Worm (Caenorhabditis elegans) whole organism, mixed stage, embryonic: ENCODE data around the gene F13B12.1.

Experiments used
- M03D4.4 ChIP-seq: sonication (generic microtip); optimal IDR thresholded peaks from 2 replicates; lab custom pipeline; 2017; ENCODE audit warnings: mild to moderate bottlenecking, missing genetic modification characterization, missing compliant biosample characterization
- bed-3 ChIP-seq: fragments of 200-800 bp; sonication (Bioruptor generic); optimal IDR thresholded peaks from 3 replicates; lab custom pipeline; 2018; ENCODE audit warnings: mild to moderate bottlenecking, missing genetic modification characterization, moderate library complexity, missing compliant biosample characterization
- blmp-1 ChIP-seq: fragments of 150-350 bp; optimal IDR thresholded peaks from 2 replicates; lab custom pipeline; 2014; ENCODE audit warnings: missing biosample characterization, missing genetic modification characterization
- ceh-39 ChIP-seq: fragments of 150-350 bp; optimal IDR thresholded peaks from 2 replicates; lab custom pipeline; 2014; ENCODE audit warnings: missing biosample characterization, missing genetic modification characterization
- ceh-43 ChIP-seq: fragments of 200-800 bp; sonication (Bioruptor generic); optimal IDR thresholded peaks from 2 replicates; lab custom pipeline; 2018; ENCODE audit warnings: mild to moderate bottlenecking, missing genetic modification characterization, moderate library complexity, missing compliant biosample characterization
- ceh-83 ChIP-seq: fragments of 200-800 bp; sonication (Bioruptor generic); optimal IDR thresholded peaks from 2 replicates; lab custom pipeline; 2018; ENCODE audit warnings: mild to moderate bottlenecking, missing genetic modification characterization, missing compliant biosample characterization
- ces-1 ChIP-seq: fragments of 150-350 bp; optimal IDR thresholded peaks from 2 replicates; lab custom pipeline; 2014; ENCODE audit warnings: missing biosample characterization, missing genetic modification reagents, missing genetic modification characterization
- cnd-1 ChIP-seq: fragments of 200-800 bp; sonication (Bioruptor generic); optimal IDR thresholded peaks from 2 replicates; lab custom pipeline; 2018; ENCODE audit warnings: mild to moderate bottlenecking, missing genetic modification characterization, missing compliant biosample characterization
- drap-1 ChIP-seq: fragments of 200-800 bp; sonication (Bioruptor generic); optimal IDR thresholded peaks from 3 replicates; lab custom pipeline; 2018; ENCODE audit warnings: mild to moderate bottlenecking, missing genetic modification characterization, missing compliant biosample characterization
- elt-3 ChIP-seq: fragments of 150-350 bp; optimal IDR thresholded peaks from 2 replicates; lab custom pipeline; 2014; ENCODE audit warnings: missing biosample characterization, missing genetic modification characterization
- ham-2 ChIP-seq: fragments of 200-800 bp; sonication (Bioruptor generic); optimal IDR thresholded peaks from 2 replicates; lab custom pipeline; 2018; ENCODE audit warnings: mild to moderate bottlenecking, missing genetic modification characterization, missing compliant biosample characterization
- hlh-1 ChIP-seq: fragments of 150-350 bp; optimal IDR thresholded peaks from 2 replicates; lab custom pipeline; 2014; ENCODE audit warnings: missing biosample characterization, missing genetic modification reagents, missing genetic modification characterization
- lin-13 ChIP-seq: fragments of 150-350 bp; optimal IDR thresholded peaks from 2 replicates; lab custom pipeline; 2014; ENCODE audit warnings: missing biosample characterization, missing genetic modification characterization
- lin-32 ChIP-seq: fragments of 200-800 bp; sonication (Bioruptor generic); optimal IDR thresholded peaks from 2 replicates; lab custom pipeline; 2018; ENCODE audit warnings: mild to moderate bottlenecking, missing genetic modification characterization, missing compliant biosample characterization
- lsy-2 ChIP-seq: fragments of 150-350 bp; optimal IDR thresholded peaks from 2 replicates; lab custom pipeline; 2014; ENCODE audit warnings: missing biosample characterization, missing genetic modification characterization
- mep-1 ChIP-seq: fragments of 150-350 bp; optimal IDR thresholded peaks from 2 replicates; lab custom pipeline; 2017; ENCODE audit warnings: missing biosample characterization, missing genetic modification reagents, missing genetic modification characterization, inconsistent platforms
- mls-2 ChIP-seq: sonication (generic microtip); optimal IDR thresholded peaks from 2 replicates; lab custom pipeline; 2016; ENCODE audit warnings: mild to moderate bottlenecking, missing genetic modification characterization, moderate library complexity, missing compliant biosample characterization
- nhr-12 ChIP-seq: fragments of 150-350 bp; optimal IDR thresholded peaks from 2 replicates; lab custom pipeline; 2014; ENCODE audit warnings: missing biosample characterization, missing genetic modification characterization
- nhr-2 ChIP-seq: fragments of 150-350 bp; optimal IDR thresholded peaks from 2 replicates; lab custom pipeline; 2014; ENCODE audit warnings: missing biosample characterization, missing genetic modification characterization
- nhr-237 ChIP-seq: fragments of 150-350 bp; optimal IDR thresholded peaks from 2 replicates; lab custom pipeline; 2014; ENCODE audit warnings: missing biosample characterization, missing genetic modification characterization
- nhr-28 ChIP-seq: fragments of 150-350 bp; optimal IDR thresholded peaks from 2 replicates; lab custom pipeline; 2014; ENCODE audit warnings: missing biosample characterization, missing genetic modification characterization
- nhr-76 ChIP-seq: sonication (generic microtip); optimal IDR thresholded peaks from 2 replicates; lab custom pipeline; 2017; ENCODE audit warnings: missing biosample characterization, missing genetic modification characterization
- pha-4 ChIP-seq: fragments of 150-350 bp; optimal IDR thresholded peaks from 2 replicates; lab custom pipeline; 2018; ENCODE audit warnings: missing biosample characterization, missing genetic modification reagents, missing genetic modification characterization
- sem-2 ChIP-seq: fragments of 200-800 bp; sonication (Bioruptor generic); optimal IDR thresholded peaks from 2 replicates; lab custom pipeline; 2018; ENCODE audit warnings: mild to moderate bottlenecking, missing genetic modification characterization, missing compliant biosample characterization
- snpc-4 ChIP-seq: fragments of 150-350 bp; optimal IDR thresholded peaks from 2 replicates; lab custom pipeline; 2014; ENCODE audit warnings: missing biosample characterization, missing genetic modification characterization
- sptf-1 ChIP-seq: sonication (generic microtip); optimal IDR thresholded peaks from 2 replicates; lab custom pipeline; 2017; ENCODE audit warnings: mild to moderate bottlenecking, missing genetic modification characterization, moderate library complexity, missing compliant biosample characterization
- tbx-8 ChIP-seq: fragments of 200-800 bp; sonication (Bioruptor generic); optimal IDR thresholded peaks from 2 replicates; lab custom pipeline; 2018; ENCODE audit warnings: mild to moderate bottlenecking, missing genetic modification characterization, moderate library complexity, missing compliant biosample characterization
- unc-120 ChIP-seq: sonication (generic microtip); optimal IDR thresholded peaks from 2 replicates; lab custom pipeline; 2017; ENCODE audit warnings: missing genetic modification characterization, missing compliant biosample characterization; ENCODE audit not compliant: poor library complexity, severe bottlenecking
- unc-39 ChIP-seq: fragments of 150-350 bp; optimal IDR thresholded peaks from 2 replicates; lab custom pipeline; 2014; ENCODE audit warnings: missing biosample characterization, missing genetic modification characterization
- unc-62 ChIP-seq: fragments of 150-350 bp; optimal IDR thresholded peaks from 2 replicates; lab custom pipeline; 2014; ENCODE audit warnings: missing biosample characterization, missing genetic modification reagents, missing genetic modification characterization
- zip-8 ChIP-seq: fragments of 150-350 bp; optimal IDR thresholded peaks from 2 replicates; lab custom pipeline; 2014; ENCODE audit warnings: missing biosample characterization, missing genetic modification characterization
- ztf-11 ChIP-seq: fragments of 150-350 bp; optimal IDR thresholded peaks from 2 replicates; lab custom pipeline; 2014; ENCODE audit warnings: missing biosample characterization, missing genetic modification characterization

F13B12.1 gene

ce11 chrIV:10403193-10404058, 21.0 kb downstream of the F13B12.1 start, which contains the start of gene gpa-7:
TSS of gene gpa-7 (plus strand) at chrIV:10404008.
- TF ChIP-seq tbx-8 = no peak
- TF ChIP-seq nhr-28 = no peak
- peak; percentile 67 for TF ChIP-seq mls-2
- peak; percentile 53 for TF ChIP-seq ham-2 (GFP tag; lab: Kevin White, UChicago)
- peak; percentile 71 for TF ChIP-seq blmp-1 (tag; lab: Kevin White, UChicago)
- peak; percentile 92 for TF ChIP-seq unc-120 (tag; lab: Kevin White, UChicago)
- peak; percentile 52 for TF ChIP-seq unc-62 (GFP tag; lab: Kevin White, UChicago)
- TF ChIP-seq elt-3 = no peak
- TF ChIP-seq ztf-11 (tag; lab: Kevin White, UChicago) = no peak
- peak; percentile 83 for TF ChIP-seq ces-1 (GFP tag; lab: Kevin White, UChicago)
- TF ChIP-seq drap-1 (GFP tag; lab: Kevin White, UChicago) = peak; percentile 10
- TF ChIP-seq pha-4 = peak; percentile 14
- no peak for TF ChIP-seq ceh-43
- no peak for TF ChIP-seq bed-3 (GFP tag; lab: Kevin White, UChicago)
- peak; percentile 42 for TF ChIP-seq sptf-1 (tag; lab: Kevin White, UChicago)
- TF ChIP-seq mep-1 (tag; lab: Kevin White, UChicago) = peak; percentile 42
- no peak for TF ChIP-seq ceh-83
- TF ChIP-seq M03D4.4 (tag; lab: Kevin White, UChicago) = no peak
- peak; percentile 8 for TF ChIP-seq cnd-1
- no peak for TF ChIP-seq nhr-2 (tag; lab: Kevin White, UChicago)
- TF ChIP-seq lin-13 (tag; lab: Kevin White, UChicago) = peak; percentile 29

ce11 chrIV:10398244-10398643, 26.2 kb downstream of the F13B12.1 start:
- TF ChIP-seq ces-1 (GFP tag; lab: Kevin White, UChicago) (peak; percentile 73), cnd-1 (no peak), drap-1 (GFP tag; lab: Kevin White, UChicago) (no peak)

- TF ChIP-seq pha-4 (no peak), nhr-237 (tag; lab: Kevin White, UChicago) (no peak), zip-8 (tag; lab: Kevin White, UChicago) (no peak), sem-2 (GFP tag; lab: Kevin White, UChicago) (no peak), ces-1 (GFP tag; lab: Kevin White, UChicago) (peak; percentile 85), ceh-39 (no peak), nhr-76 (tag; lab: Kevin White, UChicago) (no peak)
Measured at ce11 chrIV:10396827-10397226, 27.6 kb downstream of the F13B12.1 start.

- no peak for TF ChIP-seq mep-1 (tag; lab: Kevin White, UChicago)
- no peak for TF ChIP-seq bed-3 (GFP tag; lab: Kevin White, UChicago)
- no peak for TF ChIP-seq nhr-12 (tag; lab: Kevin White, UChicago)
Measured at ce11 chrIV:10394858-10395257, 29.6 kb downstream of the F13B12.1 start, which contains the start of gene R10H10.4. TSS of gene R10H10.4 (minus strand) at chrIV:10394958.

- TF ChIP-seq lin-32 (GFP tag; lab: Kevin White, UChicago) = no peak
- TF ChIP-seq tbx-8 = no peak
- TF ChIP-seq blmp-1 (tag; lab: Kevin White, UChicago) = no peak
Measured at ce11 chrIV:10391827-10392226, 32.6 kb downstream of the F13B12.1 start, which contains the start of gene spe-26. TSS of gene spe-26 (minus strand) at chrIV:10391927.

- TF ChIP-seq pha-4 = no peak
- no peak for TF ChIP-seq snpc-4 (tag; lab: Kevin White, UChicago)
- no peak for TF ChIP-seq nhr-12 (tag; lab: Kevin White, UChicago)
- no peak for TF ChIP-seq mls-2
- TF ChIP-seq lsy-2 (tag; lab: Kevin White, UChicago) = no peak
- TF ChIP-seq unc-120 (tag; lab: Kevin White, UChicago) = no peak
- TF ChIP-seq nhr-76 (tag; lab: Kevin White, UChicago) = no peak
- no peak for TF ChIP-seq mep-1 (tag; lab: Kevin White, UChicago)
- no peak for TF ChIP-seq sptf-1 (tag; lab: Kevin White, UChicago)
- no peak for TF ChIP-seq hlh-1
- TF ChIP-seq unc-62 (GFP tag; lab: Kevin White, UChicago) = no peak
- TF ChIP-seq ces-1 (GFP tag; lab: Kevin White, UChicago) = no peak
- TF ChIP-seq ceh-39 = no peak
- no peak for TF ChIP-seq unc-39
- TF ChIP-seq M03D4.4 (tag; lab: Kevin White, UChicago) = no peak
- no peak for TF ChIP-seq zip-8 (tag; lab: Kevin White, UChicago)
Measured at ce11 chrIV:10388263-10388662, 36.2 kb downstream of the F13B12.1 start, which contains the start of gene R10H10.3. TSS of gene R10H10.3 (plus strand) at chrIV:10388505.
